Worm (Caenorhabditis elegans) whole organism, mixed stage, embryonic: ENCODE data around the gene efn-4.

Experiments
- bed-3 ChIP-seq: fragments of 200-800 bp; sonication (Bioruptor generic); optimal IDR thresholded peaks from 3 replicates; lab custom pipeline; 2018; ENCODE audit warnings: mild to moderate bottlenecking, missing genetic modification characterization, moderate library complexity, missing compliant biosample characterization
- ces-1 ChIP-seq: fragments of 150-350 bp; optimal IDR thresholded peaks from 2 replicates; lab custom pipeline; 2014; ENCODE audit warnings: missing biosample characterization, missing genetic modification reagents, missing genetic modification characterization
- elt-3 ChIP-seq: fragments of 150-350 bp; optimal IDR thresholded peaks from 2 replicates; lab custom pipeline; 2014; ENCODE audit warnings: missing biosample characterization, missing genetic modification characterization
- lin-13 ChIP-seq: fragments of 150-350 bp; optimal IDR thresholded peaks from 2 replicates; lab custom pipeline; 2014; ENCODE audit warnings: missing biosample characterization, missing genetic modification characterization
- mep-1 ChIP-seq: fragments of 150-350 bp; optimal IDR thresholded peaks from 2 replicates; lab custom pipeline; 2017; ENCODE audit warnings: missing biosample characterization, missing genetic modification reagents, missing genetic modification characterization, inconsistent platforms
- pha-4 ChIP-seq: fragments of 150-350 bp; optimal IDR thresholded peaks from 2 replicates; lab custom pipeline; 2018; ENCODE audit warnings: missing biosample characterization, missing genetic modification reagents, missing genetic modification characterization
- unc-62 ChIP-seq: fragments of 150-350 bp; optimal IDR thresholded peaks from 2 replicates; lab custom pipeline; 2014; ENCODE audit warnings: missing biosample characterization, missing genetic modification reagents, missing genetic modification characterization
- ztf-11 ChIP-seq: fragments of 150-350 bp; optimal IDR thresholded peaks from 2 replicates; lab custom pipeline; 2014; ENCODE audit warnings: missing biosample characterization, missing genetic modification characterization

- no peak for TF ChIP-seq ztf-11 (tag; lab: Kevin White, UChicago)
- no peak for TF ChIP-seq pha-4 (tag; lab: Kevin White, UChicago)
- no peak for TF ChIP-seq mep-1 (tag; lab: Kevin White, UChicago)
- no peak for TF ChIP-seq unc-62 (GFP tag; lab: Kevin White, UChicago)
- no peak for TF ChIP-seq elt-3 (tag; lab: Kevin White, UChicago)
- TF ChIP-seq ces-1 (GFP tag; lab: Kevin White, UChicago): peak; percentile 13
- no peak for TF ChIP-seq lin-13 (tag; lab: Kevin White, UChicago)
- no peak for TF ChIP-seq bed-3 (GFP tag; lab: Kevin White, UChicago)
These were observed 1.3 kb downstream of the efn-4 start for ce11 chrIV:560314-560713.
